Worm (Caenorhabditis elegans) whole organism, young adult: ENCODE results near the gene ech-6.

Experiments used
- ama-1 ChIP-seq, 3 experiments: fragments of 150-350 bp in 1 of 3; sonication (generic microtip) in 2 of 3; optimal IDR thresholded peaks; 2 replicates each; lab custom pipeline; 2014 to 2018; ENCODE audit warnings: missing biosample characterization in 2 of 3, missing genetic modification characterization in 2 of 3, missing genetic modification reagents in 2 of 3
- dpl-1 ChIP-seq: fragments of 150-350 bp; optimal IDR thresholded peaks from 2 replicates; lab custom pipeline; 2014; ENCODE audit warnings: missing biosample characterization, missing genetic modification reagents, missing genetic modification characterization
- efl-1 ChIP-seq: fragments of 150-350 bp; optimal IDR thresholded peaks from 2 replicates; lab custom pipeline; 2014; ENCODE audit warnings: missing biosample characterization, missing genetic modification reagents, missing genetic modification characterization
- egl-18 ChIP-seq: fragments of 200-800 bp; sonication (Bioruptor generic); IDR thresholded peaks from 2 replicates; pipeline ENCODE4 v1.3.6; 2022; ENCODE audit warnings: missing genetic modification reagents, missing genetic modification characterization, missing compliant biosample characterization
- hlh-26 ChIP-seq: fragments of 200-800 bp; sonication (Bioruptor generic); conservative IDR thresholded peaks from 2 replicates; pipeline ENCODE4 v1.3.6; 2022; ENCODE audit warnings: missing genetic modification reagents, missing genetic modification characterization, missing compliant biosample characterization
- lsl-1 ChIP-seq: fragments of 200-800 bp; sonication (Bioruptor generic); optimal IDR thresholded peaks from 2 replicates; lab custom pipeline; 2018; ENCODE audit warnings: mild to moderate bottlenecking, missing genetic modification characterization, moderate library complexity, missing compliant biosample characterization
- mcd-1 ChIP-seq: fragments of 200-800 bp; sonication (Bioruptor generic); IDR thresholded peaks from 2 replicates; pipeline ENCODE4 v1.3.6; 2022; ENCODE audit warnings: missing genetic modification reagents, missing genetic modification characterization, missing compliant biosample characterization
- mxl-1 ChIP-seq: sonication (generic microtip); optimal IDR thresholded peaks from 2 replicates; lab custom pipeline; 2016; ENCODE audit warnings: missing genetic modification characterization, missing compliant biosample characterization
- snpc-4 ChIP-seq, 5 experiments: fragments of 150-350 bp in 1 of 5; sonication (generic microtip) in 4 of 5; optimal IDR thresholded peaks; 2 replicates each; lab custom pipeline; 2014 to 2018; ENCODE audit warnings: missing genetic modification characterization in 5 of 5, missing biosample characterization in 3 of 5, antibody characterized with exemption in 2 of 5, mild to moderate bottlenecking in 2 of 5, missing compliant biosample characterization in 2 of 5, missing genotype in 2 of 5, moderate library complexity in 2 of 5, missing genetic modification reagents in 1 of 5
- unc-62 ChIP-seq: fragments of 150-350 bp; optimal IDR thresholded peaks from 2 replicates; lab custom pipeline; 2014; ENCODE audit warnings: missing biosample characterization, missing genetic modification reagents, missing genetic modification characterization

DNA sequence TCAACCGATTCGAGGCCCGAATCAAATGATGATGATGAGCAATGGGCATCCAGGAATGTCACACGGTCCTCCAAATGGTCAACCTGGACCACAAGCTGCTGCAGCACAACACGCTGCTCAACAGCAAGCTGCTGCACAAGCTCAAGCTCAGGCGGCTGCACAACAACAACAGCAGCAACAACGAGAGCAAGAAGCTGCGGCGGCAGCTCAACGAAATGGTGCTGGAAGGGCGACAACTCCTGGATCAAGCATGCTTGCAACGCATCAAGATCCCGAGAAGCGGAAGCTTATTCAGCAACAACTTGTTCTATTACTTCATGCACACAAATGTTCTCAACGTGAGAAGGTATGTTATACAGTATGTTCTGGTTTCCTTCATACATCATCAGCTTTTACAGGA, 15.3 kb upstream of the ech-6 start:
- TF ChIP-seq mcd-1 (GFP tag; lab: Robert Waterston, UW) (no peak), dpl-1 (GFP tag; lab: Kevin White, UChicago) (no peak), mxl-1 (tag; lab: Kevin White, UChicago) (no peak), efl-1 (GFP tag; lab: Kevin White, UChicago) (no peak), ama-1 (optimal IDR thresholded peaks at IDR 0.05; lab: Kevin White, UChicago) (no peak), ama-1 (GFP tag; optimal IDR thresholded peaks at IDR 0.05; lab: Kevin White, UChicago) (no peak), egl-18 (GFP tag; lab: Robert Waterston, UW) (no peak), hlh-26 (GFP tag; lab: Robert Waterston, UW) (no peak), snpc-4 (GFP tag; optimal IDR thresholded peaks at IDR 0.05; lab: Kevin White, UChicago) (no peak), snpc-4 (tag; optimal IDR thresholded peaks at IDR 0.05; lab: Kevin White, UChicago) (no peak), unc-62 (GFP tag; lab: Kevin White, UChicago) (no peak), lsl-1 (GFP tag; lab: Kevin White, UChicago) (no peak)
